Fruit fly (Drosophila melanogaster): ENCODE data around the gene CG11756.

The CG11756 gene

DNA sequence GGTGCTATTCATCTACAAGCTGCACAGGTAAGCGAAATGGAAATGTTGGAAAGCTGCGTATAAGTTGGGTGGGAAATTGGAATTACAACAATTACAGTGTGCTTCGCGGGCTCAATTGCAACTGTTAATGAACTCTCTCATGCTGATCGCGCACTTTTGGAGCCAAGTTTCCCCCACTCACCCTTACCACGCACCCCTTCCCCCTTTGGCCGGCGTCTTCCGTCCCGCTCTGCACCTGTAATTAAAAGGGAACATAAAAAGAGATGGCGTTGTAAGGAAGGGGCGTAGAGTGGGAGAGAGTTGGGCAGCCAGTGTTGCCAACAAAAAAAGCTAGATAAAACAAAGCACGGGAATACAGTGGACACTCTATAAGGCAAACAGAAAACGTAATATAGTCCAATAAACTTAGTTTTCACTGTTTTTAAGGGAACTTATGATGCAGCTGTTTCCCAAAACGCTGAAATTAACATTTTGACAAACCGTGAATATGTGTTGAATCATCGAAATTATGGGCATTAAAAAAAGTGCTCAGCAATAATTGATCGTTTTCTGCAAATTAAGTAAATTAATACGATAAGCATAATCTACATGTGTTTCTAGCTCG, 7.1 kb upstream of the CG11756 start:
- TF ChIP-seq CG8301 (tag; optimal IDR thresholded peaks at IDR 0.05) (peak; percentile 4), Snoo (tag; optimal IDR thresholded peaks at IDR 0.05) (no peak), CG9948 (tag; optimal IDR thresholded peaks at IDR 0.05) (peak; percentile 5), Pif1A (GFP tag; optimal IDR thresholded peaks at IDR 0.05) (peak; percentile 32), CG13204 (GFP tag; optimal IDR thresholded peaks at IDR 0.05) (peak; percentile 21), EcR (GFP tag; optimal IDR thresholded peaks at IDR 0.05) (peak; percentile 26), CG8159 (tag; optimal IDR thresholded peaks at IDR 0.05) (peak; percentile 1), D1 (tag; optimal IDR thresholded peaks at IDR 0.05) (no peak), CG15710 (tag; optimal IDR thresholded peaks at IDR 0.05) (peak; percentile 26), fd96Ca (GFP tag; IDR thresholded peaks at IDR 0.05) (no peak), CG14655 (GFP tag; optimal IDR thresholded peaks at IDR 0.05) (peak; percentile 50)

DNA sequence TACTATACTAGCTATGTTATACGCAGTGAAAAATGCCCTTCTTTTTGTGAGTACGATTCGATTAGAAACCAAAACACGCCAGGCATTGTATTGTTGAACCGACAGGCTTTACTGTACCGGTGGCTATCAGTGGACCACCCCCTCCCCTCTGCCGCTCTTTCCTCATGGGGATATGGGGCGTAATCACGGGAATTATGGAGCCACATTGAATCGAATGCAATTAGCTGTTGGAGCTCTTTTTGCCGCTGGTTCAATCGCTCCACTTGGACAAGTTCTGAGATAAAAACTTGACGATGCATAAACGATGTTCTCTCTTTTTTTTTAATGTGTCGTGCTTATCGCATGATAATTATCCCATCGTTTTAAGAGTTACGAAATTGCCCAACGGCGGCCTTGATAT, 5.8 kb upstream of the CG11756 start:
- TF ChIP-seq EcR (GFP tag; optimal IDR thresholded peaks at IDR 0.05): no peak
- no peak for TF ChIP-seq Ets98B (GFP tag; IDR thresholded peaks at IDR 0.05)
- no peak for TF ChIP-seq CG8159 (tag; optimal IDR thresholded peaks at IDR 0.05)
- no peak for TF ChIP-seq CG17806 (tag; optimal IDR thresholded peaks at IDR 0.05)
- TF ChIP-seq CG4496 (GFP tag; IDR thresholded peaks at IDR 0.05): peak; percentile 49; the same call in 2 of the 3 replicates
- TF ChIP-seq rn (GFP tag; IDR thresholded peaks at IDR 0.05): no peak
- no peak for TF ChIP-seq CG32121 (GFP tag; IDR thresholded peaks at IDR 0.05)

dm6 chrX:11342771-11343170, 5.1 kb upstream of the CG11756 start:
- TF ChIP-seq CG9948 (tag; optimal IDR thresholded peaks at IDR 0.05) (no peak), CG34367 (tag; optimal IDR thresholded peaks at IDR 0.05) (no peak), rn (GFP tag; IDR thresholded peaks at IDR 0.05) (no peak), Pif1A (GFP tag; optimal IDR thresholded peaks at IDR 0.05) (no peak), fd96Ca (GFP tag; IDR thresholded peaks at IDR 0.05) (no peak), CG8159 (tag; optimal IDR thresholded peaks at IDR 0.05) (no peak), CG10348 (GFP tag; IDR thresholded peaks at IDR 0.05) (no peak), CG8301 (tag; optimal IDR thresholded peaks at IDR 0.05) (no peak), CG4496 (GFP tag; IDR thresholded peaks at IDR 0.05) (no peak)

dm6 chrX:11348829-11349228, 909 bp downstream of the CG11756 start, which contains the start of gene CG1738:
CG1738 (plus strand) TSS chrX:11349049.
- no peak for TF ChIP-seq D1 (tag; optimal IDR thresholded peaks at IDR 0.05)
- no peak for TF ChIP-seq CG8159 (tag; optimal IDR thresholded peaks at IDR 0.05)
- no peak for TF ChIP-seq CG8301 (tag; optimal IDR thresholded peaks at IDR 0.05)
- TF ChIP-seq CG13204 (GFP tag; optimal IDR thresholded peaks at IDR 0.05): no peak
- no peak for TF ChIP-seq CG17806 (tag; optimal IDR thresholded peaks at IDR 0.05)
- no peak for TF ChIP-seq Snoo (tag; optimal IDR thresholded peaks at IDR 0.05)
- TF ChIP-seq fd96Ca (GFP tag; IDR thresholded peaks at IDR 0.05): no peak
- no peak for TF ChIP-seq EcR (GFP tag; optimal IDR thresholded peaks at IDR 0.05)
- TF ChIP-seq Ets98B (GFP tag; IDR thresholded peaks at IDR 0.05): no peak
- TF ChIP-seq CG12605 (GFP tag; IDR thresholded peaks at IDR 0.05): no peak
- TF ChIP-seq CG4496 (GFP tag; IDR thresholded peaks at IDR 0.05): no peak
- no peak for TF ChIP-seq CG10348 (GFP tag; IDR thresholded peaks at IDR 0.05)
- TF ChIP-seq CG9948 (tag; optimal IDR thresholded peaks at IDR 0.05): no peak
- TF ChIP-seq CG32121 (GFP tag; IDR thresholded peaks at IDR 0.05): no peak
- TF ChIP-seq rn (GFP tag; IDR thresholded peaks at IDR 0.05): no peak
- no peak for TF ChIP-seq Pif1A (GFP tag; optimal IDR thresholded peaks at IDR 0.05)

dm6 chrX:11349780-11350179, 1.9 kb downstream of the CG11756 start, which contains the start of gene NdufV3:
NdufV3 (plus strand) TSS chrX:11349998.
- TF ChIP-seq CG14655 (GFP tag; optimal IDR thresholded peaks at IDR 0.05): no peak
- TF ChIP-seq CG8301 (tag; optimal IDR thresholded peaks at IDR 0.05): no peak
- TF ChIP-seq CG13204 (GFP tag; optimal IDR thresholded peaks at IDR 0.05): no peak
- TF ChIP-seq D1 (tag; optimal IDR thresholded peaks at IDR 0.05): no peak
- TF ChIP-seq rn (GFP tag; IDR thresholded peaks at IDR 0.05): no peak
- no peak for TF ChIP-seq CG17806 (tag; optimal IDR thresholded peaks at IDR 0.05)
- TF ChIP-seq CG10348 (GFP tag; IDR thresholded peaks at IDR 0.05): no peak
- TF ChIP-seq Pif1B (GFP tag; optimal IDR thresholded peaks at IDR 0.05): no peak
- no peak for TF ChIP-seq EcR (GFP tag; optimal IDR thresholded peaks at IDR 0.05)
- no peak for TF ChIP-seq CG32121 (GFP tag; IDR thresholded peaks at IDR 0.05)
- TF ChIP-seq Snoo (tag; optimal IDR thresholded peaks at IDR 0.05): no peak
- no peak for TF ChIP-seq fd96Ca (GFP tag; IDR thresholded peaks at IDR 0.05)
- TF ChIP-seq CG12605 (GFP tag; IDR thresholded peaks at IDR 0.05): no peak
- no peak for TF ChIP-seq CG34367 (tag; optimal IDR thresholded peaks at IDR 0.05)
- TF ChIP-seq Pif1A (GFP tag; optimal IDR thresholded peaks at IDR 0.05): no peak
- no peak for TF ChIP-seq CG4496 (GFP tag; IDR thresholded peaks at IDR 0.05)
- TF ChIP-seq Ets98B (GFP tag; IDR thresholded peaks at IDR 0.05): no peak
- TF ChIP-seq gl (tag; optimal IDR thresholded peaks at IDR 0.05): no peak
- TF ChIP-seq CG15710 (tag; optimal IDR thresholded peaks at IDR 0.05): no peak

DNA sequence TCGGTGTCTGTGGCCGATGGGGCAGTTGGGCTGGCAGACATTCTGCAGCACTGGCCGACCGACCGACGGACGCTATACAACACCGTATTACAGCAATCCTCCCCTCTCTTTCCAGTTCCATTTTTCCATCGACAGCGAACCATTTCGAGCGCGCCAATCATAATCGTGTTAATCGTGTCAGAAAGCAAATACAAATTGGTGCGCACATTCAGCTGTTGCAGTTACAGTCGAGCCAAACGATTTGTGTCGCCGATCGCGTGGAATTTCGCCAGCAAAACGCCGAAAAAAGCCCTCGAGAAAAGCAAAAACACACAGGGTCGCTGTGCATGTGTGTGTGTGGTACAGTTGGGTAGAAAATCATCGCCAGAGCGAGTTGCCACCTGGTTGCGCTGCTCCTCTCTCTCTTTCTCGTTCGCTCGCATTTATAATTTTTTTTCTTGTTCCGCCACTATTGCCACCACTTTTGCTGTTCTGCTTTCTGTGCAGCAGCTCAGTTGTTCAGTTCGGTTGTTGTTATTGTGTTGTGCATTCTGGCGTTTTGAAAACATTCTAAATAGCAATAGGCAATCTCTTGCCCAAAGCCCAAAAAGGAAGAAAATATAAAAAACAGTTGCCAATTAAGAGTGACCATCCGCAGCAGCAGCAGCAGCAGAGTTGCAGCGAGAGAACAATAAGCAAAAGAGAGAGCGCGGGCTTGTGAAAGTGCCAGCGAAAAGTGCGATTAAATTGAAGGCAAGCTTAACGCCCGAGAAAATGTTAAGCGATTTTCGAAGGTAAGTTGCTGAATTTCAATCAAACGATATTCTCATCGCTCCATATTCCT, 2.8 kb downstream of the CG11756 start, which contains the start of gene CG1737:
Gene CG1737 (plus strand): TSS at position 104 of the 823 bp plus-strand sequence.
- TF ChIP-seq CG4496 (GFP tag; IDR thresholded peaks at IDR 0.05) (peak; percentile 11; the same call in 1 of the 3 replicates), Ets98B (GFP tag; IDR thresholded peaks at IDR 0.05) (peak; percentile 47), CG9948 (tag; optimal IDR thresholded peaks at IDR 0.05) (no peak), fd96Ca (GFP tag; IDR thresholded peaks at IDR 0.05) (no peak)

All from whole organism, pupa.